Worm (Caenorhabditis elegans) whole organism, L1 larva: ENCODE measurements around the gene nhr-262.

Source experiments
- aly-2 ChIP-seq: fragments of 150-350 bp; optimal IDR thresholded peaks from 2 replicates; lab custom pipeline; 2014; ENCODE audit warnings: missing biosample characterization, missing genetic modification characterization
- efl-1 ChIP-seq, 4 experiments: fragments of 150-350 bp; optimal IDR thresholded peaks in 3 of 4; peaks in 1 of 4; 1 replicate in 1 of 4; 2 replicates in 3 of 4; lab custom pipeline; 2014; ENCODE audit warnings: missing biosample characterization in 2 of 4, missing genetic modification characterization in 2 of 4, missing genetic modification reagents in 2 of 4
- fkh-10 ChIP-seq: sonication (generic microtip); optimal IDR thresholded peaks from 2 replicates; lab custom pipeline; 2017; ENCODE audit warnings: missing biosample characterization, missing genetic modification reagents, missing genetic modification characterization
- lin-14 ChIP-seq: fragments of 200-800 bp; sonication (Bioruptor generic); optimal IDR thresholded peaks from 2 replicates; lab custom pipeline; 2018; ENCODE audit warnings: mild to moderate bottlenecking, missing genetic modification characterization, moderate library complexity, missing compliant biosample characterization
- nhr-12 ChIP-seq: sonication (generic microtip); optimal IDR thresholded peaks from 2 replicates; lab custom pipeline; 2017; ENCODE audit warnings: missing biosample characterization, missing genetic modification characterization
- pax-3 ChIP-seq: fragments of 200-800 bp; sonication (Bioruptor generic); optimal IDR thresholded peaks from 2 replicates; lab custom pipeline; 2018; ENCODE audit warnings: mild to moderate bottlenecking, missing genetic modification characterization, moderate library complexity, missing compliant biosample characterization
- pqm-1 ChIP-seq: sonication (generic microtip); optimal IDR thresholded peaks from 3 replicates; lab custom pipeline; 2017; ENCODE audit warnings: missing biosample characterization, missing genetic modification characterization
- swsn-7 ChIP-seq: sonication (generic microtip); optimal IDR thresholded peaks from 2 replicates; lab custom pipeline; 2016; ENCODE audit warnings: missing genetic modification characterization, missing compliant biosample characterization
- unc-98 ChIP-seq: fragments of 200-800 bp; sonication (Bioruptor generic); IDR thresholded peaks from 2 replicates; pipeline ENCODE4 v1.3.6; 2022; ENCODE audit warnings: missing genetic modification characterization, missing compliant biosample characterization

DNA sequence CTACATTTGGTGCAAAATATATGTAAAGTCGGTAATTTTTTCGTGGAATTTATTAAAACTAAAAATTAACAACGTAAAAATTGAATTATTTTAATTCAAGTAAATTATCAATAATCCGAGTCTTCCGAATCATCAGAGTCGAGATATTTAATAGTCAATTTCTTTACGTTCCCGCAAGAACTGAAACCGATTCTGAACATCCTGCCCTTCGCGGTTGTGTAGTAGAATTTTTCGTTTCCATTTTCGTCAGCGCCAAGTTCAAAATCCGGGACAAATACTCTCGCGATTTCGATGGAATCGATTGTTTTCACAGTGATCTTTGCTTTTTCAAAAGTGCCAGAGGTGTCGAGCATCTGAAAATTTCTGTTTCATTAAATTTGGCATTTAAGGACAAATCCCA lies 15.0 kb downstream of the nhr-262 start:
- no peak for TF ChIP-seq lin-14 (GFP tag; lab: Kevin White, UChicago)
- TF ChIP-seq unc-98 (GFP tag; lab: Robert Waterston, UW): no peak
- no peak for TF ChIP-seq fkh-10 (GFP tag; lab: Kevin White, UChicago)
- TF ChIP-seq aly-2: no peak
- no peak for TF ChIP-seq pax-3 (tag; lab: Kevin White, UChicago)
- no peak for TF ChIP-seq efl-1 (optimal IDR thresholded peaks at IDR 0.05; lab: Kevin White, UChicago)
- TF ChIP-seq efl-1 (GFP tag; optimal IDR thresholded peaks at IDR 0.05 in 1 of 2; lab: Kevin White, UChicago): peak in 1 of 2 experiments; percentile 44
- no peak for TF ChIP-seq pqm-1 (tag; lab: Kevin White, UChicago)
- no peak for TF ChIP-seq nhr-12
- no peak for TF ChIP-seq swsn-7 (tag; lab: Kevin White, UChicago)
